Worm (Caenorhabditis elegans) whole organism, L4 larva: Measurements from ENCODE around the gene R74.7.

Experiments used
- R02D3.7 ChIP-seq: fragments of 150-350 bp; sonication (generic microtip); optimal IDR thresholded peaks from 3 replicates; lab custom pipeline; 2014; ENCODE audit warnings: missing biosample characterization, missing genetic modification characterization
- ama-1 ChIP-seq: fragments of 150-350 bp; optimal IDR thresholded peaks from 2 replicates; lab custom pipeline; 2014; ENCODE audit warnings: inconsistent platforms, mixed read lengths
- ceh-32 ChIP-seq: sonication (generic microtip); optimal IDR thresholded peaks from 2 replicates; lab custom pipeline; 2016; ENCODE audit warnings: mild to moderate bottlenecking, missing genetic modification characterization, missing compliant biosample characterization; ENCODE audit not compliant: poor library complexity
- ceh-82 ChIP-seq: sonication (generic microtip); optimal IDR thresholded peaks from 2 replicates; lab custom pipeline; 2017; ENCODE audit warnings: missing biosample characterization, missing genetic modification characterization
- egl-27 ChIP-seq: sonication (generic microtip); optimal IDR thresholded peaks from 3 replicates; lab custom pipeline; 2017; ENCODE audit warnings: missing biosample characterization, missing genetic modification reagents, missing genetic modification characterization
- mdt-29 ChIP-seq: fragments of 200-800 bp; sonication (Bioruptor generic); IDR thresholded peaks from 2 replicates; pipeline ENCODE4 v1.3.6; 2022; ENCODE audit warnings: missing genetic modification reagents, missing genetic modification characterization, missing compliant biosample characterization
- nhr-237 ChIP-seq: sonication (generic microtip); optimal IDR thresholded peaks from 2 replicates; lab custom pipeline; 2017; ENCODE audit warnings: missing biosample characterization, missing genetic modification characterization
- nhr-25 ChIP-seq: sonication (generic microtip); optimal IDR thresholded peaks from 2 replicates; lab custom pipeline; 2017; ENCODE audit warnings: missing genetic modification characterization, mild to moderate bottlenecking, missing compliant biosample characterization, antibody characterized with exemption, moderate library complexity, borderline replicate concordance; ENCODE audit not compliant: insufficient read depth
- nhr-28 ChIP-seq: fragments of 150-350 bp; optimal IDR thresholded peaks from 2 replicates; lab custom pipeline; 2014; ENCODE audit warnings: missing biosample characterization, missing genetic modification characterization
- unc-62 ChIP-seq, 3 experiments: fragments of 150-350 bp in 1 of 3; sonication (generic microtip); optimal IDR thresholded peaks in 2 of 3; peaks in 1 of 3; 1 replicate in 1 of 3; 2 replicates in 2 of 3; lab custom pipeline; 2014 to 2017; ENCODE audit warnings: missing biosample characterization in 3 of 3, missing genetic modification characterization in 3 of 3, missing genetic modification reagents in 3 of 3, missing genotype in 1 of 3

ce11 chrIII:4221527-4221926, 17.3 kb downstream of the R74.7 start:
- no peak for TF ChIP-seq ceh-32
- TF ChIP-seq nhr-237 (tag; lab: Kevin White, UChicago): no peak
- TF ChIP-seq ama-1: no peak
- TF ChIP-seq mdt-29: no peak
- no peak for TF ChIP-seq egl-27 (tag; lab: Kevin White, UChicago)
- TF ChIP-seq unc-62 (GFP tag; optimal IDR thresholded peaks at IDR 0.05 in 1 of 2; lab: Kevin White, UChicago): no peak
- no peak for TF ChIP-seq unc-62 (tag; optimal IDR thresholded peaks at IDR 0.05; lab: Kevin White, UChicago)
- TF ChIP-seq nhr-25: no peak
- no peak for TF ChIP-seq R02D3.7 (tag; lab: Kevin White, UChicago)
- TF ChIP-seq nhr-28 (tag; lab: Kevin White, UChicago): no peak
- no peak for TF ChIP-seq ceh-82 (tag; lab: Kevin White, UChicago)
